Worm (Caenorhabditis elegans) whole organism, young adult: ENCODE measurements around the gene Y77E11A.8.

Experiments used
- B0019.2 ChIP-seq: fragments of 200-800 bp; sonication (Bioruptor generic); conservative IDR thresholded peaks from 2 replicates; pipeline ENCODE4 v1.3.6; 2022; ENCODE audit warnings: missing genetic modification reagents, missing genetic modification characterization, missing compliant biosample characterization
- B0261.1 ChIP-seq: sonication (generic microtip); optimal IDR thresholded peaks from 2 replicates; lab custom pipeline; 2016; ENCODE audit warnings: mild to moderate bottlenecking, missing genetic modification characterization, moderate library complexity, missing compliant biosample characterization
- B0336.3 ChIP-seq: fragments of 200-800 bp; sonication (Bioruptor generic); IDR thresholded peaks from 2 replicates; pipeline ENCODE4 v1.3.6; 2022; ENCODE audit warnings: missing genetic modification characterization, missing compliant biosample characterization
- F23B12.7 ChIP-seq: sonication (generic microtip); optimal IDR thresholded peaks from 2 replicates; lab custom pipeline; 2017; ENCODE audit warnings: missing genetic modification characterization, mild to moderate bottlenecking, missing compliant biosample characterization, antibody characterized with exemption, moderate library complexity; ENCODE audit not compliant: insufficient read depth
- F33H1.4 ChIP-seq: fragments of 200-800 bp; sonication (Bioruptor generic); IDR thresholded peaks from 2 replicates; pipeline ENCODE4 v1.3.6; 2022; ENCODE audit warnings: missing genetic modification reagents, missing genetic modification characterization, missing compliant biosample characterization
- T07F8.4 ChIP-seq: sonication (generic microtip); optimal IDR thresholded peaks from 2 replicates; lab custom pipeline; 2016; ENCODE audit warnings: mild to moderate bottlenecking, missing genetic modification characterization, moderate library complexity, missing compliant biosample characterization
- T26A5.8 ChIP-seq: sonication (generic microtip); optimal IDR thresholded peaks from 2 replicates; lab custom pipeline; 2016; ENCODE audit warnings: missing genetic modification characterization, missing compliant biosample characterization
- Y53F4B.3 ChIP-seq: fragments of 200-800 bp; sonication (Bioruptor generic); IDR thresholded peaks from 2 replicates; pipeline ENCODE4 v1.3.6; 2022; ENCODE audit warnings: missing genetic modification reagents, missing genetic modification characterization, missing compliant biosample characterization
- Y53G8AR.9 ChIP-seq: fragments of 200-800 bp; sonication (Bioruptor generic); conservative IDR thresholded peaks from 2 replicates; pipeline ENCODE4 v1.3.6; 2022; ENCODE audit warnings: missing genetic modification reagents, missing genetic modification characterization, missing compliant biosample characterization
- Y79H2A.3 ChIP-seq: fragments of 200-800 bp; sonication (Bioruptor generic); conservative IDR thresholded peaks from 2 replicates; pipeline ENCODE4 v1.3.6; 2022; ENCODE audit warnings: missing genetic modification reagents, missing genetic modification characterization, missing compliant biosample characterization
- Y95B8A.8 ChIP-seq: fragments of 200-800 bp; sonication (Bioruptor generic); IDR thresholded peaks from 2 replicates; pipeline ENCODE4 v1.3.6; 2022; ENCODE audit warnings: missing genetic modification reagents, missing genetic modification characterization, missing compliant biosample characterization
- ZK185.1 ChIP-seq: sonication (generic microtip); optimal IDR thresholded peaks from 2 replicates; lab custom pipeline; 2016; ENCODE audit warnings: mild to moderate bottlenecking, missing genetic modification characterization, missing compliant biosample characterization; ENCODE audit not compliant: poor library complexity, severe bottlenecking
- aptf-3 ChIP-seq: fragments of 200-800 bp; sonication (Bioruptor generic); IDR thresholded peaks from 2 replicates; pipeline ENCODE4 v1.3.6; 2022; ENCODE audit warnings: missing genetic modification characterization, missing compliant biosample characterization
- atf-7 ChIP-seq: sonication (generic microtip); optimal IDR thresholded peaks from 2 replicates; lab custom pipeline; 2017; ENCODE audit warnings: mild to moderate bottlenecking, missing genetic modification characterization, missing compliant biosample characterization
- athp-1 ChIP-seq: sonication (generic microtip); optimal IDR thresholded peaks from 2 replicates; lab custom pipeline; 2017; ENCODE audit warnings: mild to moderate bottlenecking, missing genetic modification characterization, missing compliant biosample characterization
- bed-2 ChIP-seq: fragments of 200-800 bp; sonication (Bioruptor generic); IDR thresholded peaks from 2 replicates; pipeline ENCODE4 v1.3.6; 2022; ENCODE audit warnings: missing genetic modification reagents, missing genetic modification characterization, missing compliant biosample characterization
- cebp-2 ChIP-seq: fragments of 200-800 bp; sonication (Bioruptor generic); IDR thresholded peaks from 2 replicates; pipeline ENCODE4 v1.3.6; 2022; ENCODE audit warnings: missing genetic modification characterization, missing compliant biosample characterization
- ceh-100 ChIP-seq: fragments of 200-800 bp; sonication (Bioruptor generic); IDR thresholded peaks from 2 replicates; pipeline ENCODE4 v1.3.6; 2022; ENCODE audit warnings: missing genetic modification reagents, missing genetic modification characterization, missing compliant biosample characterization
- dox-1 ChIP-seq: fragments of 200-800 bp; sonication (Bioruptor generic); IDR thresholded peaks from 2 replicates; pipeline ENCODE4 v1.3.6; 2022; ENCODE audit warnings: missing genetic modification reagents, missing genetic modification characterization, missing compliant biosample characterization
- dpl-1 ChIP-seq: fragments of 150-350 bp; optimal IDR thresholded peaks from 2 replicates; lab custom pipeline; 2014; ENCODE audit warnings: missing biosample characterization, missing genetic modification reagents, missing genetic modification characterization
- egl-18 ChIP-seq: fragments of 200-800 bp; sonication (Bioruptor generic); IDR thresholded peaks from 2 replicates; pipeline ENCODE4 v1.3.6; 2022; ENCODE audit warnings: missing genetic modification reagents, missing genetic modification characterization, missing compliant biosample characterization
- hmg-1.2 ChIP-seq: fragments of 200-800 bp; sonication (Bioruptor generic); IDR thresholded peaks from 2 replicates; pipeline ENCODE4 v1.3.6; 2022; ENCODE audit warnings: missing genetic modification reagents, missing genetic modification characterization, missing compliant biosample characterization
- hmg-20 ChIP-seq: fragments of 200-800 bp; sonication (Bioruptor generic); IDR thresholded peaks from 2 replicates; pipeline ENCODE4 v1.3.6; 2022; ENCODE audit warnings: missing genetic modification reagents, missing genetic modification characterization, missing compliant biosample characterization
- hrde-1 ChIP-seq: sonication (generic microtip); optimal IDR thresholded peaks from 2 replicates; lab custom pipeline; 2016; ENCODE audit warnings: missing genetic modification characterization, mild to moderate bottlenecking, missing compliant biosample characterization, moderate library complexity, missing genotype, missing genetic modification reagents, borderline replicate concordance
- hsf-1 ChIP-seq: fragments of 200-800 bp; sonication (Bioruptor generic); IDR thresholded peaks from 2 replicates; pipeline ENCODE4 v1.3.6; 2022; ENCODE audit warnings: missing genetic modification reagents, missing genetic modification characterization, missing compliant biosample characterization
- let-607 ChIP-seq, 2 experiments: fragments of 200-800 bp in 1 of 2; sonication (Bioruptor generic) in 1 of 2; sonication (generic microtip) in 1 of 2; optimal IDR thresholded peaks; 2 replicates each; lab custom pipeline; 2016 to 2018; ENCODE audit warnings: mild to moderate bottlenecking in 2 of 2, missing compliant biosample characterization in 2 of 2, missing genetic modification characterization in 2 of 2, moderate library complexity in 2 of 2, missing genotype in 1 of 2
- lin-40 ChIP-seq: sonication (generic microtip); optimal IDR thresholded peaks from 2 replicates; lab custom pipeline; 2016; ENCODE audit warnings: missing genetic modification characterization, mild to moderate bottlenecking, missing compliant biosample characterization, missing genotype, missing genetic modification reagents
- lsl-1 ChIP-seq: fragments of 200-800 bp; sonication (Bioruptor generic); optimal IDR thresholded peaks from 2 replicates; lab custom pipeline; 2018; ENCODE audit warnings: mild to moderate bottlenecking, missing genetic modification characterization, moderate library complexity, missing compliant biosample characterization
- mcd-1 ChIP-seq: fragments of 200-800 bp; sonication (Bioruptor generic); IDR thresholded peaks from 2 replicates; pipeline ENCODE4 v1.3.6; 2022; ENCODE audit warnings: missing genetic modification reagents, missing genetic modification characterization, missing compliant biosample characterization
- mxl-1 ChIP-seq: sonication (generic microtip); optimal IDR thresholded peaks from 2 replicates; lab custom pipeline; 2016; ENCODE audit warnings: missing genetic modification characterization, missing compliant biosample characterization
- nfya-2 ChIP-seq: fragments of 200-800 bp; sonication (Bioruptor generic); IDR thresholded peaks from 2 replicates; pipeline ENCODE4 v1.3.6; 2022; ENCODE audit warnings: missing genetic modification reagents, missing genetic modification characterization, missing compliant biosample characterization
- nhr-120 ChIP-seq: fragments of 200-800 bp; sonication (Bioruptor generic); IDR thresholded peaks from 2 replicates; pipeline ENCODE4 v1.3.6; 2022; ENCODE audit warnings: missing genetic modification characterization, missing compliant biosample characterization
- nhr-27 ChIP-seq: fragments of 200-800 bp; sonication (Bioruptor generic); optimal IDR thresholded peaks from 2 replicates; lab custom pipeline; 2018; ENCODE audit warnings: mild to moderate bottlenecking, missing genetic modification characterization, moderate library complexity, missing compliant biosample characterization
- nhr-80 ChIP-seq: sonication (generic microtip); optimal IDR thresholded peaks from 2 replicates; lab custom pipeline; 2016; ENCODE audit warnings: missing genetic modification characterization, missing compliant biosample characterization
- nhr-90 ChIP-seq: sonication (generic microtip); optimal IDR thresholded peaks from 2 replicates; lab custom pipeline; 2016; ENCODE audit warnings: missing genotype, mild to moderate bottlenecking, missing genetic modification characterization, missing compliant biosample characterization
- pbrm-1 ChIP-seq: fragments of 200-800 bp; sonication (Bioruptor generic); IDR thresholded peaks from 2 replicates; pipeline ENCODE4 v1.3.6; 2022; ENCODE audit warnings: missing genetic modification reagents, missing genetic modification characterization, missing compliant biosample characterization
- rpc-1 ChIP-seq, 2 experiments: fragments of 150-350 bp in 1 of 2; sonication (generic microtip) in 1 of 2; optimal IDR thresholded peaks; 2 replicates each; lab custom pipeline; 2014 to 2018; ENCODE audit warnings: missing biosample characterization in 1 of 2, missing genetic modification characterization in 1 of 2, missing genetic modification reagents in 1 of 2, missing genotype in 1 of 2
- sea-2 ChIP-seq: fragments of 200-800 bp; sonication (Bioruptor generic); IDR thresholded peaks from 2 replicates; pipeline ENCODE4 v1.3.6; 2022; ENCODE audit warnings: missing genetic modification characterization, missing compliant biosample characterization
- somi-1 ChIP-seq: fragments of 200-800 bp; sonication (Bioruptor generic); optimal IDR thresholded peaks from 2 replicates; lab custom pipeline; 2018; ENCODE audit warnings: mild to moderate bottlenecking, missing genetic modification characterization, missing compliant biosample characterization
- tbp1 ChIP-seq: fragments of 200-800 bp; sonication (Bioruptor generic); optimal IDR thresholded peaks from 2 replicates; lab custom pipeline; 2018; ENCODE audit warnings: mild to moderate bottlenecking, missing genetic modification characterization, missing compliant biosample characterization
- xnd-1 ChIP-seq: sonication (generic microtip); optimal IDR thresholded peaks from 2 replicates; lab custom pipeline; 2016; ENCODE audit warnings: missing genotype, missing genetic modification reagents, missing genetic modification characterization, missing compliant biosample characterization
- zfh-2 ChIP-seq: fragments of 200-800 bp; sonication (Bioruptor generic); conservative IDR thresholded peaks from 2 replicates; pipeline ENCODE4 v1.3.6; 2022; ENCODE audit warnings: missing genetic modification reagents, missing genetic modification characterization, missing compliant biosample characterization
- ztf-18 ChIP-seq: sonication (generic microtip); optimal IDR thresholded peaks from 2 replicates; lab custom pipeline; 2016; ENCODE audit warnings: missing genotype, mild to moderate bottlenecking, missing genetic modification characterization, missing compliant biosample characterization
- ztf-26 ChIP-seq: sonication (generic microtip); optimal IDR thresholded peaks from 2 replicates; lab custom pipeline; 2017; ENCODE audit warnings: missing genetic modification characterization, missing compliant biosample characterization
- ztf-28 ChIP-seq: fragments of 200-800 bp; sonication (Bioruptor generic); IDR thresholded peaks from 2 replicates; pipeline ENCODE4 v1.3.6; 2022; ENCODE audit warnings: missing genetic modification reagents, missing genetic modification characterization, missing compliant biosample characterization

Y77E11A.8 gene

DNA sequence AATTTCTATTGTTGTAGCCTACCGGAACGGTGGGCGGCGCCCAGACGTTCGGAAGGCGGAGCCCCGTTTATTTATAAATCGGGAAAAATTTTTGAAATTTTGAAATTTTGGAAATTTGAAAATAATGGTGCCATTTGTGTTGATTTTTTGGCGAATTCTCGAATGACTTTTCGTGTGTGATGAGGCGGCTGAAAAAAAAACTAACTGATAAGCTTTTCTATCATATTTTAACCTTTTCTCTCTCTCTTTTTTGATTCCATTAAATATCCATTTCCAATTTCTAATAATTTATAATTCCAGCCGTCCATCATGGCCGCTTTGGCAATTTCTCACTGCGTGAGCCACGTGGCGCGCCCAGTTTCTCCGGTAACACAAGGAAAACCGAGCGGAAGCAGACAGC, 31.9 kb upstream of the Y77E11A.8 start, which contains the start of gene nadk-1:
TSS of gene nadk-1 (plus strand) at position 301 of the 400 bp plus-strand sequence.
- TF ChIP-seq cebp-2 (GFP tag; lab: Robert Waterston, UW) = 0 out of 2 replicates have a peak, but pooled peaks have one; percentile 26
- peak; percentile 13 for TF ChIP-seq nhr-80 (tag; lab: Kevin White, UChicago)
- TF ChIP-seq zfh-2 (GFP tag; lab: Robert Waterston, UW) = 0 out of 2 replicates have a peak, but pooled peaks have one; percentile 25
- no peak for TF ChIP-seq sea-2 (GFP tag; lab: Robert Waterston, UW)
- TF ChIP-seq Y53G8AR.9 (GFP tag; lab: Robert Waterston, UW) = no peak
- no peak for TF ChIP-seq T07F8.4 (tag; lab: Kevin White, UChicago)

DNA sequence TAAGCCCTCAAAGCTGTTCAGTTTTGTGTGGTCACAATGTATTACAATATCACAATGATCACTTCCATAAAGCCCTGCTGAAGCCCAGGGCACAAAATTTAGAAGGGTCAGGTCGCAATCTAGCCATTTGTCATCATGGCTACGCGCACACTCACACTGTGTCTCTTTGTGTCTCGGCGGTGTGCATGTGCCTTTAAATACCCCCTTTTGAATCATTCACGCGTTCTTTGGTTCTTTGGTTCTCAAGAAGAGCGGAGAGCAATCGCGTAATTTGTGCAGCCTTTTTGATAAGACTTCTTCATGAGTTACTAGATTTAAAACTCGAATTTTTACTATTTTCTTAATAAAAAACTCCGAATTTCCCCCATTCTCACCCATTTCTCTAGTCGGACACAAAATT, 30.1 kb upstream of the Y77E11A.8 start:
- no peak for TF ChIP-seq B0019.2 (GFP tag; lab: Robert Waterston, UW)
- no peak for TF ChIP-seq nfya-2 (GFP tag; lab: Robert Waterston, UW)
- TF ChIP-seq ztf-18 (tag; lab: Kevin White, UChicago) = no peak
- TF ChIP-seq T26A5.8 = no peak
- TF ChIP-seq tbp1 = peak; percentile 34
- no peak for TF ChIP-seq hmg-20 (GFP tag; lab: Robert Waterston, UW)
- no peak for TF ChIP-seq ceh-100
- TF ChIP-seq mcd-1 (GFP tag; lab: Robert Waterston, UW) = 0 out of 2 replicates have a peak, but pooled peaks have one; percentile 14
- TF ChIP-seq atf-7 = no peak
- no peak for TF ChIP-seq mxl-1
- peak; percentile 69 for TF ChIP-seq nhr-80 (tag; lab: Kevin White, UChicago)
- TF ChIP-seq athp-1 (tag; lab: Kevin White, UChicago) = no peak
- no peak for TF ChIP-seq F33H1.4 (GFP tag; lab: Robert Waterston, UW)
- no peak for TF ChIP-seq aptf-3 (GFP tag; lab: Robert Waterston, UW)
- no peak for TF ChIP-seq ztf-28 (GFP tag; lab: Robert Waterston, UW)
- TF ChIP-seq Y53F4B.3 (GFP tag; lab: Robert Waterston, UW) = no peak
- peak; percentile 20; the same call in 1 of the 2 replicates for TF ChIP-seq dox-1
- no peak for TF ChIP-seq hrde-1 (tag; lab: Kevin White, UChicago)
- no peak for TF ChIP-seq egl-18 (GFP tag; lab: Robert Waterston, UW)
- TF ChIP-seq nhr-27 (tag; lab: Kevin White, UChicago) = no peak
- no peak for TF ChIP-seq nhr-90
- no peak for TF ChIP-seq rpc-1 (optimal IDR thresholded peaks at IDR 0.05; lab: Kevin White, UChicago)
- no peak for TF ChIP-seq rpc-1 (tag; optimal IDR thresholded peaks at IDR 0.05; lab: Kevin White, UChicago)
- no peak for TF ChIP-seq dpl-1

DNA sequence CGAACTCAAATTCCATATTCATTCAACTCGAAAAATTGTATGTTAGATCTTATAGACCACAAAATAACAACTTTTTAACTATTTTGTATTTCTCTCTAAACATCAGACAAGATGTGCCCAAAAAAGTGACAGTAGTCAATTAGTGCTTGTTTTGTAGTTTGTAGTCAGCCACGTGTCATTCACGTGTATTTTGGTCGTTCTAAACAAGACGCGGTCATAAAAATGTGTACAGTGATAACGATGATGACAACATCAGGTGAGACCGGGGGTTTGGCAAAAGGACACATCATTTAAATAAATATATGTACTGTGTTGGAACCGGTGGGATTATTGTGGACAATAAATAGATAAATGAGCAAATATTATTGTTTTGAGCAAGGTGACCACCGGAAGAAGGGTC, 29.3 kb upstream of the Y77E11A.8 start:
- TF ChIP-seq tbp1 (peak; percentile 39), hsf-1 (GFP tag; lab: Robert Waterston, UW) (no peak), hmg-1.2 (peak; percentile 5; the same call in 1 of the 2 replicates), Y79H2A.3 (GFP tag; lab: Robert Waterston, UW) (no peak), somi-1 (GFP tag; lab: Kevin White, UChicago) (peak; percentile 5), nhr-80 (tag; lab: Kevin White, UChicago) (peak; percentile 65), pbrm-1 (no peak), B0336.3 (GFP tag; lab: Robert Waterston, UW) (0 out of 2 replicates have a peak, but pooled peaks have one; percentile 15), let-607 (tag; optimal IDR thresholded peaks at IDR 0.05; lab: Kevin White, UChicago) (peak in 1 of 2 experiments; percentile 56), lin-40 (tag; lab: Kevin White, UChicago) (peak; percentile 33), nhr-120 (no peak), xnd-1 (tag; lab: Kevin White, UChicago) (no peak), nfya-2 (GFP tag; lab: Robert Waterston, UW) (no peak), F23B12.7 (tag; lab: Kevin White, UChicago) (no peak), Y95B8A.8 (GFP tag; lab: Robert Waterston, UW) (0 out of 2 replicates have a peak, but pooled peaks have one; percentile 22), cebp-2 (GFP tag; lab: Robert Waterston, UW) (no peak), ZK185.1 (tag; lab: Kevin White, UChicago) (no peak), atf-7 (peak; percentile 67), ztf-26 (tag; lab: Kevin White, UChicago) (peak; percentile 2), B0261.1 (tag; lab: Kevin White, UChicago) (no peak), bed-2 (no peak), lsl-1 (no peak), athp-1 (tag; lab: Kevin White, UChicago) (no peak), egl-18 (GFP tag; lab: Robert Waterston, UW) (no peak)
